Comparison of ENCODE assay signal across 2 worm cellular contexts in genomic region chrII:13813413-13813812, ce11.
TF ChIP-seq lines count a peak whose summit lies in the region.

No protein-coding gene starts in this region.

TF ChIP-seq in whole organism, L1 larva, 84 proteins besides CTCF, POLR2A, EP300 and RAD21 (continued from another document):
- no peak for TF ChIP-seq lin-35 (GFP tag; optimal IDR thresholded peaks at IDR 0.05; lab: Kevin White, UChicago)
- TF ChIP-seq fkh-10 (GFP tag; optimal IDR thresholded peaks at IDR 0.05; lab: Kevin White, UChicago) = peak; percentile 38
- TF ChIP-seq egl-27 (tag; optimal IDR thresholded peaks at IDR 0.05; lab: Kevin White, UChicago) = no peak
- TF ChIP-seq fkh-8 (tag; optimal IDR thresholded peaks at IDR 0.05; lab: Kevin White, UChicago) = no peak
- TF ChIP-seq F16B12.6 (tag; optimal IDR thresholded peaks at IDR 0.05; lab: Kevin White, UChicago) = no peak
- TF ChIP-seq dpl-1 (GFP tag; optimal IDR thresholded peaks at IDR 0.05; lab: Kevin White, UChicago) = no peak
- TF ChIP-seq ama-1 (optimal IDR thresholded peaks at IDR 0.05; lab: Kevin White, UChicago) = no peak
- TF ChIP-seq nhr-71 (tag; optimal IDR thresholded peaks at IDR 0.05; lab: Kevin White, UChicago) = peak; percentile 49
- peak; percentile 48 for TF ChIP-seq nhr-47 (tag; optimal IDR thresholded peaks at IDR 0.05; lab: Kevin White, UChicago)
- no peak for TF ChIP-seq hlh-17 (GFP tag; optimal IDR thresholded peaks at IDR 0.05; lab: Kevin White, UChicago; ENCODE audit: borderline replicate concordance)
- peak; percentile 4 for TF ChIP-seq nhr-85 (tag; lab: Kevin White, UChicago)
- no peak for TF ChIP-seq nhr-90 (tag; optimal IDR thresholded peaks at IDR 0.05; lab: Kevin White, UChicago; ENCODE audit: poor library complexity)
- TF ChIP-seq lin-14 (GFP tag; optimal IDR thresholded peaks at IDR 0.05; lab: Kevin White, UChicago) = peak; percentile 76
- TF ChIP-seq nhr-77 (tag; optimal IDR thresholded peaks at IDR 0.05; lab: Kevin White, UChicago) = no peak

TF ChIP-seq in whole organism, L4 larva, 104 proteins besides CTCF, POLR2A, EP300 and RAD21 (continued from another document):
- TF ChIP-seq nhr-41 (GFP tag; IDR thresholded peaks at IDR 0.05; lab: Robert Waterston, UW) (no peak), zip-2 (tag; optimal IDR thresholded peaks at IDR 0.05; lab: Kevin White, UChicago) (no peak), unc-39 (tag; optimal IDR thresholded peaks at IDR 0.05; lab: Kevin White, UChicago) (no peak), daf-12 (tag; optimal IDR thresholded peaks at IDR 0.05; lab: Kevin White, UChicago) (no peak), nhr-48 (tag; optimal IDR thresholded peaks at IDR 0.05; lab: Kevin White, UChicago) (no peak), Y105C5A.15 (GFP tag; IDR thresholded peaks at IDR 0.05; lab: Robert Waterston, UW) (no peak)
TF ChIP-seq in whole organism, L4 larva: peak in this region for 3.
